Worm (Caenorhabditis elegans) whole organism, late embryonic: ENCODE data around the gene B0393.5.
A peak's percentile ranks its signal among the peaks of the same experiment; 100 is the strongest.

Experiments
- C08G9.2 ChIP-seq: sonication (generic microtip); optimal IDR thresholded peaks from 2 replicates; lab custom pipeline; 2016; ENCODE audit warnings: mild to moderate bottlenecking, missing genetic modification characterization, moderate library complexity, missing compliant biosample characterization
- C38D4.7 ChIP-seq: fragments of 200-800 bp; sonication (Bioruptor generic); optimal IDR thresholded peaks from 2 replicates; lab custom pipeline; 2018; ENCODE audit warnings: mild to moderate bottlenecking, missing genetic modification characterization, moderate library complexity, missing compliant biosample characterization
- F13H6.1 ChIP-seq: sonication (generic microtip); optimal IDR thresholded peaks from 2 replicates; lab custom pipeline; 2016; ENCODE audit warnings: missing genetic modification characterization, missing compliant biosample characterization
- K02D7.2 ChIP-seq: sonication (generic microtip); optimal IDR thresholded peaks from 2 replicates; lab custom pipeline; 2017; ENCODE audit warnings: mild to moderate bottlenecking, missing genetic modification characterization, missing compliant biosample characterization
- T23F11.4 ChIP-seq: fragments of 200-800 bp; sonication (Bioruptor generic); optimal IDR thresholded peaks from 2 replicates; lab custom pipeline; 2018; ENCODE audit warnings: mild to moderate bottlenecking, missing genetic modification characterization, missing compliant biosample characterization
- ahr-1 ChIP-seq: sonication (generic microtip); optimal IDR thresholded peaks from 2 replicates; lab custom pipeline; 2016; ENCODE audit warnings: missing genetic modification characterization, missing compliant biosample characterization
- ama-1 ChIP-seq: fragments of 150-350 bp; optimal IDR thresholded peaks from 2 replicates; lab custom pipeline; 2014
- ceh-14 ChIP-seq: sonication (generic microtip); optimal IDR thresholded peaks from 2 replicates; lab custom pipeline; 2016; ENCODE audit warnings: missing genotype, missing genetic modification characterization, missing compliant biosample characterization
- ceh-18 ChIP-seq: sonication (generic microtip); optimal IDR thresholded peaks from 2 replicates; lab custom pipeline; 2016; ENCODE audit warnings: missing genetic modification characterization, missing compliant biosample characterization
- ceh-19 ChIP-seq: fragments of 200-800 bp; sonication (Bioruptor generic); optimal IDR thresholded peaks from 2 replicates; lab custom pipeline; 2018; ENCODE audit warnings: mild to moderate bottlenecking, missing genetic modification characterization, missing compliant biosample characterization
- ceh-22 ChIP-seq: sonication (generic microtip); optimal IDR thresholded peaks from 2 replicates; lab custom pipeline; 2017; ENCODE audit warnings: missing biosample characterization, missing genetic modification characterization
- ceh-30 ChIP-seq: fragments of 150-350 bp; optimal IDR thresholded peaks from 2 replicates; lab custom pipeline; 2014; ENCODE audit warnings: missing biosample characterization, missing genetic modification characterization
- ceh-34 ChIP-seq: sonication (generic microtip); optimal IDR thresholded peaks from 2 replicates; lab custom pipeline; 2016; ENCODE audit warnings: mild to moderate bottlenecking, missing genetic modification characterization, missing compliant biosample characterization
- ceh-45 ChIP-seq: fragments of 200-800 bp; sonication (Bioruptor generic); IDR thresholded peaks from 2 replicates; pipeline ENCODE4 v1.3.6; 2022; ENCODE audit warnings: missing genetic modification reagents, missing genetic modification characterization, missing compliant biosample characterization
- ceh-48 ChIP-seq: sonication (generic microtip); optimal IDR thresholded peaks from 2 replicates; lab custom pipeline; 2016; ENCODE audit warnings: missing genetic modification characterization, inconsistent platforms, missing compliant biosample characterization
- ceh-6 ChIP-seq: fragments of 200-800 bp; sonication (Bioruptor generic); optimal IDR thresholded peaks from 2 replicates; lab custom pipeline; 2018; ENCODE audit warnings: mild to moderate bottlenecking, missing genetic modification characterization, missing compliant biosample characterization
- ceh-9 ChIP-seq: sonication (generic microtip); optimal IDR thresholded peaks from 2 replicates; lab custom pipeline; 2016; ENCODE audit warnings: mild to moderate bottlenecking, missing genetic modification characterization, inconsistent platforms, missing compliant biosample characterization
- che-1 ChIP-seq: sonication (generic microtip); optimal IDR thresholded peaks from 2 replicates; lab custom pipeline; 2016; ENCODE audit warnings: mild to moderate bottlenecking, missing genetic modification characterization, missing compliant biosample characterization
- dve-1 ChIP-seq: sonication (generic microtip); optimal IDR thresholded peaks from 2 replicates; lab custom pipeline; 2017; ENCODE audit warnings: antibody characterized with exemption, mild to moderate bottlenecking, missing genetic modification characterization, missing compliant biosample characterization
- elt-2 ChIP-seq: sonication (generic microtip); optimal IDR thresholded peaks from 2 replicates; lab custom pipeline; 2016; ENCODE audit warnings: missing genetic modification reagents, missing genetic modification characterization, missing compliant biosample characterization
- elt-4 ChIP-seq: sonication (generic microtip); optimal IDR thresholded peaks from 2 replicates; lab custom pipeline; 2016; ENCODE audit warnings: missing genetic modification characterization, missing compliant biosample characterization
- ets-4 ChIP-seq: sonication (generic microtip); optimal IDR thresholded peaks from 2 replicates; lab custom pipeline; 2016; ENCODE audit warnings: missing genetic modification characterization, missing compliant biosample characterization
- eyg-1 ChIP-seq: sonication (generic microtip); optimal IDR thresholded peaks from 2 replicates; lab custom pipeline; 2016; ENCODE audit warnings: missing genotype, missing genetic modification characterization, missing compliant biosample characterization
- fax-1 ChIP-seq: sonication (generic microtip); optimal IDR thresholded peaks from 2 replicates; lab custom pipeline; 2016; ENCODE audit warnings: missing genotype, missing genetic modification characterization, missing compliant biosample characterization
- fkh-10 ChIP-seq: fragments of 150-350 bp; optimal IDR thresholded peaks from 2 replicates; lab custom pipeline; 2014; ENCODE audit warnings: missing biosample characterization, missing genetic modification reagents, missing genetic modification characterization
- hlh-13 ChIP-seq: fragments of 200-800 bp; sonication (Bioruptor generic); optimal IDR thresholded peaks from 2 replicates; lab custom pipeline; 2018; ENCODE audit warnings: mild to moderate bottlenecking, missing genetic modification characterization, missing compliant biosample characterization
- hlh-30 ChIP-seq: sonication (generic microtip); optimal IDR thresholded peaks from 2 replicates; lab custom pipeline; 2017; ENCODE audit warnings: antibody characterized with exemption, missing genetic modification characterization, missing compliant biosample characterization; ENCODE audit not compliant: insufficient read depth
- hlh-8 ChIP-seq: sonication (generic microtip); optimal IDR thresholded peaks from 2 replicates; lab custom pipeline; 2016; ENCODE audit warnings: missing genotype, missing genetic modification characterization, missing compliant biosample characterization
- lim-6 ChIP-seq: sonication (generic microtip); optimal IDR thresholded peaks from 2 replicates; lab custom pipeline; 2016; ENCODE audit warnings: missing genetic modification characterization, missing compliant biosample characterization
- lin-11 ChIP-seq: fragments of 200-800 bp; sonication (Bioruptor generic); optimal IDR thresholded peaks from 2 replicates; lab custom pipeline; 2018; ENCODE audit warnings: mild to moderate bottlenecking, missing genetic modification characterization, missing compliant biosample characterization
- nfya-1 ChIP-seq: sonication (generic microtip); optimal IDR thresholded peaks from 2 replicates; lab custom pipeline; 2017; ENCODE audit warnings: missing genetic modification characterization, mild to moderate bottlenecking, missing compliant biosample characterization, antibody characterized with exemption, moderate library complexity
- nhr-232 ChIP-seq: sonication (generic microtip); optimal IDR thresholded peaks from 2 replicates; lab custom pipeline; 2016; ENCODE audit warnings: missing genetic modification characterization, missing compliant biosample characterization
- odd-2 ChIP-seq: sonication (generic microtip); optimal IDR thresholded peaks from 2 replicates; lab custom pipeline; 2017; ENCODE audit warnings: antibody characterized with exemption, mild to moderate bottlenecking, missing genetic modification characterization, missing compliant biosample characterization
- pag-3 ChIP-seq: sonication (generic microtip); optimal IDR thresholded peaks from 2 replicates; lab custom pipeline; 2016; ENCODE audit warnings: missing compliant biosample characterization, missing genetic modification characterization, borderline replicate concordance
- pha-4 ChIP-seq: fragments of 150-350 bp; optimal IDR thresholded peaks from 2 replicates; lab custom pipeline; 2018; ENCODE audit warnings: missing biosample characterization, missing genetic modification reagents, missing genetic modification characterization
- pqm-1 ChIP-seq: sonication (generic microtip); optimal IDR thresholded peaks from 2 replicates; lab custom pipeline; 2016; ENCODE audit warnings: missing genetic modification characterization, missing compliant biosample characterization
- pros-1 ChIP-seq: fragments of 150-350 bp; optimal IDR thresholded peaks from 2 replicates; lab custom pipeline; 2014; ENCODE audit warnings: missing biosample characterization, missing genetic modification reagents, missing genetic modification characterization
- ref-2 ChIP-seq: sonication (generic microtip); optimal IDR thresholded peaks from 2 replicates; lab custom pipeline; 2016; ENCODE audit warnings: missing genetic modification characterization, missing compliant biosample characterization
- rnt-1 ChIP-seq: sonication (generic microtip); optimal IDR thresholded peaks from 2 replicates; lab custom pipeline; 2016; ENCODE audit warnings: missing genetic modification characterization, missing compliant biosample characterization
- sdc-2 ChIP-seq: sonication (generic microtip); optimal IDR thresholded peaks from 2 replicates; lab custom pipeline; 2016; ENCODE audit warnings: missing genotype, missing genetic modification characterization, missing compliant biosample characterization
- sox-2 ChIP-seq: fragments of 200-800 bp; sonication (Bioruptor generic); IDR thresholded peaks from 2 replicates; pipeline ENCODE4 v1.3.6; 2022; ENCODE audit warnings: missing genetic modification reagents, missing genetic modification characterization, missing compliant biosample characterization
- sox-4 ChIP-seq: sonication (generic microtip); optimal IDR thresholded peaks from 2 replicates; lab custom pipeline; 2017; ENCODE audit warnings: mild to moderate bottlenecking, missing genetic modification characterization, inconsistent platforms, missing compliant biosample characterization
- syd-9 ChIP-seq: sonication (generic microtip); optimal IDR thresholded peaks from 2 replicates; lab custom pipeline; 2016; ENCODE audit warnings: mild to moderate bottlenecking, missing genetic modification characterization, moderate library complexity, missing compliant biosample characterization
- tbx-2 ChIP-seq: sonication (generic microtip); optimal IDR thresholded peaks from 2 replicates; lab custom pipeline; 2016; ENCODE audit warnings: missing genetic modification characterization, missing compliant biosample characterization
- tbx-7 ChIP-seq: sonication (generic microtip); optimal IDR thresholded peaks from 2 replicates; lab custom pipeline; 2016; ENCODE audit warnings: missing genotype, missing genetic modification characterization, missing compliant biosample characterization
- ttx-3 ChIP-seq: sonication (generic microtip); optimal IDR thresholded peaks from 2 replicates; lab custom pipeline; 2016; ENCODE audit warnings: missing genetic modification reagents, missing genetic modification characterization, missing compliant biosample characterization
- unc-3 ChIP-seq, 2 experiments: fragments of 200-800 bp in 1 of 2; sonication (Bioruptor generic) in 1 of 2; sonication (generic microtip) in 1 of 2; conservative IDR thresholded peaks in 1 of 2; optimal IDR thresholded peaks in 1 of 2; 2 replicates each; pipeline versions ENCODE4 v1.3.6 to Lab custom; 2016 to 2022; ENCODE audit warnings: missing compliant biosample characterization in 2 of 2, missing genetic modification characterization in 2 of 2, missing genetic modification reagents in 1 of 2
- unc-42 ChIP-seq: sonication (generic microtip); optimal IDR thresholded peaks from 2 replicates; lab custom pipeline; 2016; ENCODE audit warnings: missing genotype, missing genetic modification characterization, missing compliant biosample characterization
- unc-55 ChIP-seq: sonication (generic microtip); optimal IDR thresholded peaks from 2 replicates; lab custom pipeline; 2017; ENCODE audit warnings: missing biosample characterization, missing genetic modification reagents, missing genetic modification characterization
- unc-86 ChIP-seq: sonication (generic microtip); optimal IDR thresholded peaks from 2 replicates; lab custom pipeline; 2016; ENCODE audit warnings: missing genetic modification characterization, missing compliant biosample characterization

B0393.5 gene

DNA sequence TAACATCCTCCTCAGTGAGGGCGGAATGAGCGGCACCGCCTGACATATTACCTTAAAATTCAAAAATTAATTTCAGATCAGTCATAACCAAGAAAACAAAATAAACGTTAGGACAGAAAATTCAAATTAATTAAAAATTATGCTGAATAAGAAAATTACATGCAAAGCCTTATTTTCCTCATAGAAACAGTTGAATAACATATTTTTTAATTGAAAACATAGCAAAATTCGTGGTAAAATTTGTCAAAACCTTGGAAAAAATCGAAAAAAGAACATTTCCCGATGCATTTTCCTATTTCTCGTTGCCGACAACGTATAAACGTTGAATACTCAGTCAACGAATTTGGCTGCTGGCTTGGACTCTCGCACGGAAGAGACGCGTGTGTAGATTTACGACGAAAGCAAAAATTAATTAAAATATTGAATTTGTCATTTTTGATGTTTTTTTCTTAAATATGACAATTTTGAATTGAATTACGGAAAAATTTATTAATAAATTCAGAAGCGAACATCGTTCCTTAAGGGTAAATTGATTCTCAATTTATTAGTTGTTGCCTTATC lies 11.5 kb upstream of the B0393.5 start, which contains the start of the genes rps-0 and rbg-3 (continued):
- TF ChIP-seq ahr-1 (tag; lab: Kevin White, UChicago) (no peak), hlh-30 (tag; lab: Kevin White, UChicago) (peak; percentile 19), ama-1 (lab: Kevin White, UChicago) (no peak), pag-3 (tag; lab: Kevin White, UChicago) (no peak), F13H6.1 (no peak), lin-11 (no peak), fkh-10 (GFP tag; lab: Kevin White, UChicago) (no peak), unc-86 (tag; lab: Kevin White, UChicago) (peak; percentile 4), hlh-13 (GFP tag; lab: Kevin White, UChicago) (no peak), nhr-232 (tag; lab: Kevin White, UChicago) (no peak), unc-55 (peak; percentile 57), syd-9 (tag; lab: Kevin White, UChicago) (no peak), ets-4 (tag; lab: Kevin White, UChicago) (peak; percentile 70), ceh-22 (tag; lab: Kevin White, UChicago) (no peak), C08G9.2 (tag; lab: Kevin White, UChicago) (no peak), rnt-1 (tag; lab: Kevin White, UChicago) (peak; percentile 21), ceh-30 (tag; lab: Kevin White, UChicago) (no peak), pros-1 (tag; lab: Kevin White, UChicago) (no peak), ttx-3 (no peak), ref-2 (peak; percentile 29), elt-4 (tag; lab: Kevin White, UChicago) (no peak), tbx-2 (tag; lab: Kevin White, UChicago) (peak; percentile 56), ceh-45 (no peak), ceh-34 (tag; lab: Kevin White, UChicago) (peak; percentile 22)
- TF ChIP-seq, all 69 proteins: peak for 19

DNA sequence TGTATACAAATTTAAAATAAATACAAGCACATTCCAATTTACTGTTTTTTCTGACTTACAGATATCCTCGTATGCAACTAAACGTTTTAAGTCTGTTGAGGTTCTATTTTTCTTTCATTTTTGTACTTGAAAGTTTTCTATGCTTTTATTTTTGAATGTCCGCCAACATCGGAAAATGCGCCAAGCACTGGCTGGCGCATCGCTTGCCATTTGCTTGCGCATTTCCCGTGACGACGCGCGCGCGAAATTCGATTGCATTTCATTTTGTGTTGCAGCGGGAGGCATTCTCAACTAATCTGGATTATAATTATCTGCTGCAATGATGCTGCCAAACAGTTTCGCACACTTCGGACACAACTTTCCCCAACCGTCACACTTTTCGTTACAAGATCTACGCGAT lies 8.6 kb upstream of the B0393.5 start, which contains the start of gene fbxl-2:
Gene fbxl-2 (plus strand): TSS at position 278 of the 400 bp plus-strand sequence.
- TF ChIP-seq unc-42 (peak; percentile 91), pha-4 (tag; lab: Kevin White, UChicago) (no peak), sox-4 (peak; percentile 57), ceh-6 (GFP tag; lab: Kevin White, UChicago) (peak; percentile 71), unc-3 (GFP tag; conservative IDR thresholded peaks at IDR 0.05; lab: Robert Waterston, UW) (peak; percentile 70), unc-3 (tag; optimal IDR thresholded peaks at IDR 0.05; lab: Kevin White, UChicago) (peak; percentile 49), odd-2 (tag; lab: Kevin White, UChicago) (no peak), ahr-1 (tag; lab: Kevin White, UChicago) (peak; percentile 14), nfya-1 (tag; lab: Kevin White, UChicago) (peak; percentile 90), ceh-9 (tag; lab: Kevin White, UChicago) (no peak), ref-2 (peak; percentile 86), eyg-1 (tag; lab: Kevin White, UChicago) (no peak), ceh-19 (peak; percentile 17), lin-11 (peak; percentile 52), ceh-30 (tag; lab: Kevin White, UChicago) (peak; percentile 85), fax-1 (tag; lab: Kevin White, UChicago) (peak; percentile 16), ceh-48 (tag; lab: Kevin White, UChicago) (peak; percentile 54), dve-1 (tag; lab: Kevin White, UChicago) (peak; percentile 89), hlh-8 (tag; lab: Kevin White, UChicago) (peak; percentile 44), sdc-2 (tag; lab: Kevin White, UChicago) (peak; percentile 61), sox-2 (GFP tag; lab: Robert Waterston, UW) (no peak; the same call in 1 of the 2 replicates), ceh-14 (peak; percentile 89), pros-1 (tag; lab: Kevin White, UChicago) (peak; percentile 36), ttx-3 (peak; percentile 39), C38D4.7 (GFP tag; lab: Kevin White, UChicago) (no peak), ama-1 (lab: Kevin White, UChicago) (peak; percentile 36), T23F11.4 (no peak), fkh-10 (GFP tag; lab: Kevin White, UChicago) (peak; percentile 4), tbx-7 (peak; percentile 20), che-1 (tag; lab: Kevin White, UChicago) (peak; percentile 48), lim-6 (tag; lab: Kevin White, UChicago) (peak; percentile 58), elt-2 (tag; lab: Kevin White, UChicago) (peak; percentile 88), pqm-1 (tag; lab: Kevin White, UChicago) (peak; percentile 9), K02D7.2 (no peak), ceh-18 (tag; lab: Kevin White, UChicago) (peak; percentile 90)
